Worm (Caenorhabditis elegans) whole organism, mixed stage, embryonic: ENCODE data around the gene ZC190.5.
A peak's percentile ranks its signal among the peaks of the same experiment; 100 is the strongest.

Experiments used
- M03D4.4 ChIP-seq: sonication (generic microtip); optimal IDR thresholded peaks from 2 replicates; lab custom pipeline; 2017; ENCODE audit warnings: mild to moderate bottlenecking, missing genetic modification characterization, missing compliant biosample characterization
- bed-3 ChIP-seq: fragments of 200-800 bp; sonication (Bioruptor generic); optimal IDR thresholded peaks from 3 replicates; lab custom pipeline; 2018; ENCODE audit warnings: mild to moderate bottlenecking, missing genetic modification characterization, moderate library complexity, missing compliant biosample characterization
- blmp-1 ChIP-seq: fragments of 150-350 bp; optimal IDR thresholded peaks from 2 replicates; lab custom pipeline; 2014; ENCODE audit warnings: missing biosample characterization, missing genetic modification characterization
- ceh-39 ChIP-seq: fragments of 150-350 bp; optimal IDR thresholded peaks from 2 replicates; lab custom pipeline; 2014; ENCODE audit warnings: missing biosample characterization, missing genetic modification characterization
- ceh-43 ChIP-seq: fragments of 200-800 bp; sonication (Bioruptor generic); optimal IDR thresholded peaks from 2 replicates; lab custom pipeline; 2018; ENCODE audit warnings: mild to moderate bottlenecking, missing genetic modification characterization, moderate library complexity, missing compliant biosample characterization
- ceh-83 ChIP-seq: fragments of 200-800 bp; sonication (Bioruptor generic); optimal IDR thresholded peaks from 2 replicates; lab custom pipeline; 2018; ENCODE audit warnings: mild to moderate bottlenecking, missing genetic modification characterization, missing compliant biosample characterization
- ces-1 ChIP-seq: fragments of 150-350 bp; optimal IDR thresholded peaks from 2 replicates; lab custom pipeline; 2014; ENCODE audit warnings: missing biosample characterization, missing genetic modification reagents, missing genetic modification characterization
- cnd-1 ChIP-seq: fragments of 200-800 bp; sonication (Bioruptor generic); optimal IDR thresholded peaks from 2 replicates; lab custom pipeline; 2018; ENCODE audit warnings: mild to moderate bottlenecking, missing genetic modification characterization, missing compliant biosample characterization
- drap-1 ChIP-seq: fragments of 200-800 bp; sonication (Bioruptor generic); optimal IDR thresholded peaks from 3 replicates; lab custom pipeline; 2018; ENCODE audit warnings: mild to moderate bottlenecking, missing genetic modification characterization, missing compliant biosample characterization
- elt-1 ChIP-seq: sonication (generic microtip); optimal IDR thresholded peaks from 2 replicates; lab custom pipeline; 2017; ENCODE audit warnings: missing genetic modification characterization, mild to moderate bottlenecking, missing compliant biosample characterization, antibody characterized with exemption, moderate library complexity, borderline replicate concordance; ENCODE audit not compliant: insufficient read depth
- flh-1 ChIP-seq: fragments of 200-800 bp; sonication (Bioruptor generic); optimal IDR thresholded peaks from 2 replicates; lab custom pipeline; 2018; ENCODE audit warnings: mild to moderate bottlenecking, missing genetic modification characterization, moderate library complexity, missing compliant biosample characterization
- ham-2 ChIP-seq: fragments of 200-800 bp; sonication (Bioruptor generic); optimal IDR thresholded peaks from 2 replicates; lab custom pipeline; 2018; ENCODE audit warnings: mild to moderate bottlenecking, missing genetic modification characterization, missing compliant biosample characterization
- hlh-1 ChIP-seq: fragments of 150-350 bp; optimal IDR thresholded peaks from 2 replicates; lab custom pipeline; 2014; ENCODE audit warnings: missing biosample characterization, missing genetic modification reagents, missing genetic modification characterization
- lin-13 ChIP-seq: fragments of 150-350 bp; optimal IDR thresholded peaks from 2 replicates; lab custom pipeline; 2014; ENCODE audit warnings: missing biosample characterization, missing genetic modification characterization
- lin-32 ChIP-seq: fragments of 200-800 bp; sonication (Bioruptor generic); optimal IDR thresholded peaks from 2 replicates; lab custom pipeline; 2018; ENCODE audit warnings: mild to moderate bottlenecking, missing genetic modification characterization, missing compliant biosample characterization
- lsy-2 ChIP-seq: fragments of 150-350 bp; optimal IDR thresholded peaks from 2 replicates; lab custom pipeline; 2014; ENCODE audit warnings: missing biosample characterization, missing genetic modification characterization
- mab-5 ChIP-seq: fragments of 150-350 bp; optimal IDR thresholded peaks from 2 replicates; lab custom pipeline; 2014; ENCODE audit warnings: missing biosample characterization, missing genetic modification characterization
- mep-1 ChIP-seq: fragments of 150-350 bp; optimal IDR thresholded peaks from 2 replicates; lab custom pipeline; 2017; ENCODE audit warnings: missing biosample characterization, missing genetic modification reagents, missing genetic modification characterization, inconsistent platforms
- mls-2 ChIP-seq: sonication (generic microtip); optimal IDR thresholded peaks from 2 replicates; lab custom pipeline; 2016; ENCODE audit warnings: mild to moderate bottlenecking, missing genetic modification characterization, moderate library complexity, missing compliant biosample characterization
- nhr-12 ChIP-seq: fragments of 150-350 bp; optimal IDR thresholded peaks from 2 replicates; lab custom pipeline; 2014; ENCODE audit warnings: missing biosample characterization, missing genetic modification characterization
- nhr-237 ChIP-seq: fragments of 150-350 bp; optimal IDR thresholded peaks from 2 replicates; lab custom pipeline; 2014; ENCODE audit warnings: missing biosample characterization, missing genetic modification characterization
- nhr-28 ChIP-seq: fragments of 150-350 bp; optimal IDR thresholded peaks from 2 replicates; lab custom pipeline; 2014; ENCODE audit warnings: missing biosample characterization, missing genetic modification characterization
- pha-4 ChIP-seq: fragments of 150-350 bp; optimal IDR thresholded peaks from 2 replicates; lab custom pipeline; 2018; ENCODE audit warnings: missing biosample characterization, missing genetic modification reagents, missing genetic modification characterization
- sem-2 ChIP-seq: fragments of 200-800 bp; sonication (Bioruptor generic); optimal IDR thresholded peaks from 2 replicates; lab custom pipeline; 2018; ENCODE audit warnings: mild to moderate bottlenecking, missing genetic modification characterization, missing compliant biosample characterization
- snpc-4 ChIP-seq: fragments of 150-350 bp; optimal IDR thresholded peaks from 2 replicates; lab custom pipeline; 2014; ENCODE audit warnings: missing biosample characterization, missing genetic modification characterization
- tbx-8 ChIP-seq: fragments of 200-800 bp; sonication (Bioruptor generic); optimal IDR thresholded peaks from 2 replicates; lab custom pipeline; 2018; ENCODE audit warnings: mild to moderate bottlenecking, missing genetic modification characterization, moderate library complexity, missing compliant biosample characterization
- unc-120 ChIP-seq: sonication (generic microtip); optimal IDR thresholded peaks from 2 replicates; lab custom pipeline; 2017; ENCODE audit warnings: missing genetic modification characterization, missing compliant biosample characterization; ENCODE audit not compliant: poor library complexity, severe bottlenecking
- unc-62 ChIP-seq: fragments of 150-350 bp; optimal IDR thresholded peaks from 2 replicates; lab custom pipeline; 2014; ENCODE audit warnings: missing biosample characterization, missing genetic modification reagents, missing genetic modification characterization
- zip-8 ChIP-seq: fragments of 150-350 bp; optimal IDR thresholded peaks from 2 replicates; lab custom pipeline; 2014; ENCODE audit warnings: missing biosample characterization, missing genetic modification characterization
- ztf-11 ChIP-seq: fragments of 150-350 bp; optimal IDR thresholded peaks from 2 replicates; lab custom pipeline; 2014; ENCODE audit warnings: missing biosample characterization, missing genetic modification characterization

Gene ZC190.5

ce11 chrV:8662056-8663006 is 11.1 kb downstream of the ZC190.5 start:
- TF ChIP-seq cnd-1 (tag; lab: Kevin White, UChicago) (no peak), ceh-39 (no peak), zip-8 (tag; lab: Kevin White, UChicago) (no peak), unc-62 (GFP tag; lab: Kevin White, UChicago) (no peak), ceh-83 (no peak), lin-13 (tag; lab: Kevin White, UChicago) (no peak), ham-2 (GFP tag; lab: Kevin White, UChicago) (no peak), mab-5 (tag; lab: Kevin White, UChicago) (no peak), sem-2 (GFP tag; lab: Kevin White, UChicago) (no peak), flh-1 (GFP tag; lab: Kevin White, UChicago) (no peak), pha-4 (tag; lab: Kevin White, UChicago) (no peak), hlh-1 (no peak), lsy-2 (tag; lab: Kevin White, UChicago) (no peak)

ce11 chrV:8661241-8661954 is 12.0 kb downstream of the ZC190.5 start:
- TF ChIP-seq pha-4 (tag; lab: Kevin White, UChicago) (no peak), elt-1 (peak; percentile 60), lin-32 (GFP tag; lab: Kevin White, UChicago) (no peak), tbx-8 (GFP tag; lab: Kevin White, UChicago) (no peak)

ce11 chrV:8660475-8660874 is 12.9 kb downstream of the ZC190.5 start:
- peak; percentile 59 for TF ChIP-seq ham-2 (GFP tag; lab: Kevin White, UChicago)
- TF ChIP-seq ceh-83: no peak
- no peak for TF ChIP-seq M03D4.4 (tag; lab: Kevin White, UChicago)
- no peak for TF ChIP-seq ztf-11 (tag; lab: Kevin White, UChicago)
- peak; percentile 32 for TF ChIP-seq unc-62 (GFP tag; lab: Kevin White, UChicago)
- peak; percentile 96 for TF ChIP-seq elt-1
- no peak for TF ChIP-seq cnd-1 (tag; lab: Kevin White, UChicago)
- TF ChIP-seq tbx-8 (GFP tag; lab: Kevin White, UChicago): no peak

ce11 chrV:8658577-8659362 is 14.6 kb downstream of the ZC190.5 start:
- TF ChIP-seq mab-5 (tag; lab: Kevin White, UChicago) (no peak), pha-4 (tag; lab: Kevin White, UChicago) (no peak), mep-1 (tag; lab: Kevin White, UChicago) (no peak), mls-2 (no peak), cnd-1 (tag; lab: Kevin White, UChicago) (no peak), unc-120 (tag; lab: Kevin White, UChicago) (peak; percentile 55), drap-1 (GFP tag; lab: Kevin White, UChicago) (no peak), nhr-12 (tag; lab: Kevin White, UChicago) (no peak), lin-13 (tag; lab: Kevin White, UChicago) (no peak), unc-62 (GFP tag; lab: Kevin White, UChicago) (peak; percentile 70), lin-32 (GFP tag; lab: Kevin White, UChicago) (no peak), lsy-2 (tag; lab: Kevin White, UChicago) (no peak), nhr-237 (tag; lab: Kevin White, UChicago) (no peak), nhr-28 (tag; lab: Kevin White, UChicago) (no peak), hlh-1 (peak; percentile 96)

- TF ChIP-seq ces-1 (GFP tag; lab: Kevin White, UChicago) (no peak), sem-2 (GFP tag; lab: Kevin White, UChicago) (no peak), hlh-1 (no peak), ceh-43 (GFP tag; lab: Kevin White, UChicago) (no peak), nhr-12 (tag; lab: Kevin White, UChicago) (no peak), cnd-1 (tag; lab: Kevin White, UChicago) (no peak), lin-13 (tag; lab: Kevin White, UChicago) (no peak), ceh-83 (no peak), snpc-4 (no peak), blmp-1 (no peak), mab-5 (tag; lab: Kevin White, UChicago) (no peak), elt-1 (no peak), bed-3 (GFP tag; lab: Kevin White, UChicago) (no peak), flh-1 (GFP tag; lab: Kevin White, UChicago) (no peak)
- TF ChIP-seq, all 35 proteins: peak for 0
Observed at ce11 chrV:8657911-8658310, 15.5 kb downstream of the ZC190.5 start.
